Worm (Caenorhabditis elegans) whole organism, L4 larva: ENCODE data around the gene C16C8.12.

Source experiments
- D1046.2 ChIP-seq: fragments of 200-800 bp; sonication (Bioruptor generic); IDR thresholded peaks from 2 replicates; pipeline ENCODE4 v1.3.6; 2022; ENCODE audit warnings: missing genetic modification characterization, missing compliant biosample characterization
- F49E8.2 ChIP-seq: sonication (generic microtip); optimal IDR thresholded peaks from 2 replicates; lab custom pipeline; 2016; ENCODE audit warnings: missing compliant biosample characterization, mild to moderate bottlenecking, missing genetic modification characterization, borderline replicate concordance
- R02D3.7 ChIP-seq: fragments of 150-350 bp; sonication (generic microtip); optimal IDR thresholded peaks from 3 replicates; lab custom pipeline; 2014; ENCODE audit warnings: missing biosample characterization, missing genetic modification characterization
- Y105C5A.15 ChIP-seq: fragments of 200-800 bp; sonication (Bioruptor generic); IDR thresholded peaks from 2 replicates; pipeline ENCODE4 v1.3.6; 2022; ENCODE audit warnings: missing genetic modification characterization, missing compliant biosample characterization
- Y5F2A.4 ChIP-seq: fragments of 200-800 bp; sonication (Bioruptor generic); optimal IDR thresholded peaks from 2 replicates; lab custom pipeline; 2018; ENCODE audit warnings: mild to moderate bottlenecking, missing genetic modification characterization, missing compliant biosample characterization
- ZK546.5 ChIP-seq, 2 experiments: sonication (generic microtip); optimal IDR thresholded peaks; 2 replicates each; lab custom pipeline; 2017; ENCODE audit warnings: missing biosample characterization in 2 of 2, missing genetic modification characterization in 2 of 2
- arid-1 ChIP-seq: fragments of 200-800 bp; sonication (Bioruptor generic); conservative IDR thresholded peaks from 2 replicates; pipeline ENCODE4 v1.3.6; 2022; ENCODE audit warnings: missing genetic modification reagents, missing genetic modification characterization, missing compliant biosample characterization
- attf-4 ChIP-seq: sonication (generic microtip); optimal IDR thresholded peaks from 3 replicates; lab custom pipeline; 2017; ENCODE audit warnings: missing biosample characterization, missing genetic modification characterization
- ces-1 ChIP-seq: fragments of 150-350 bp; sonication (generic microtip); optimal IDR thresholded peaks from 4 replicates; lab custom pipeline; 2014; ENCODE audit warnings: missing biosample characterization, missing genetic modification reagents, missing genetic modification characterization
- ctbp-1 ChIP-seq: fragments of 200-800 bp; sonication (Bioruptor generic); IDR thresholded peaks from 2 replicates; pipeline ENCODE4 v1.3.6; 2022; ENCODE audit warnings: missing genetic modification reagents, missing genetic modification characterization, missing compliant biosample characterization
- daf-12 ChIP-seq: fragments of 150-350 bp; optimal IDR thresholded peaks from 2 replicates; lab custom pipeline; 2014; ENCODE audit warnings: missing biosample characterization, missing genetic modification reagents, missing genetic modification characterization
- dpl-1 ChIP-seq: fragments of 150-350 bp; optimal IDR thresholded peaks from 2 replicates; lab custom pipeline; 2014; ENCODE audit warnings: missing biosample characterization, missing genetic modification reagents, missing genetic modification characterization
- dve-1 ChIP-seq: sonication (generic microtip); optimal IDR thresholded peaks from 2 replicates; lab custom pipeline; 2017; ENCODE audit warnings: antibody characterized with exemption, mild to moderate bottlenecking, missing genetic modification characterization, missing compliant biosample characterization; ENCODE audit not compliant: insufficient read depth
- egl-43 ChIP-seq: fragments of 200-800 bp; sonication (Bioruptor generic); IDR thresholded peaks from 2 replicates; pipeline ENCODE4 v1.3.6; 2022; ENCODE audit warnings: missing genetic modification reagents, missing genetic modification characterization, missing compliant biosample characterization
- fos-1 ChIP-seq: fragments of 150-350 bp; optimal IDR thresholded peaks from 2 replicates; lab custom pipeline; 2014; ENCODE audit warnings: missing biosample characterization, missing genetic modification characterization
- gei-8 ChIP-seq: fragments of 200-800 bp; sonication (Bioruptor generic); optimal IDR thresholded peaks from 2 replicates; lab custom pipeline; 2018; ENCODE audit warnings: mild to moderate bottlenecking, missing genetic modification characterization, missing compliant biosample characterization
- hif-1 ChIP-seq, 2 experiments: sonication (generic microtip); optimal IDR thresholded peaks; 2 replicates each; lab custom pipeline; 2016 to 2017; ENCODE audit warnings: missing compliant biosample characterization in 2 of 2, missing genetic modification characterization in 2 of 2, missing genetic modification reagents in 2 of 2, missing genotype in 2 of 2, mild to moderate bottlenecking in 1 of 2
- lin-1 ChIP-seq: fragments of 200-800 bp; sonication (Bioruptor generic); IDR thresholded peaks from 2 replicates; pipeline ENCODE4 v1.3.6; 2022; ENCODE audit warnings: missing genetic modification reagents, missing genetic modification characterization, missing compliant biosample characterization
- lin-13 ChIP-seq: fragments of 150-350 bp; optimal IDR thresholded peaks from 2 replicates; lab custom pipeline; 2014; ENCODE audit warnings: missing biosample characterization, missing genetic modification reagents, missing genetic modification characterization
- lin-38 ChIP-seq: fragments of 200-800 bp; sonication (Bioruptor generic); IDR thresholded peaks from 2 replicates; pipeline ENCODE4 v1.3.6; 2022; ENCODE audit warnings: missing genetic modification reagents, missing genetic modification characterization, missing compliant biosample characterization
- mdl-1 ChIP-seq, 2 experiments: fragments of 150-350 bp in 1 of 2; sonication (generic microtip) in 1 of 2; optimal IDR thresholded peaks; 2 replicates each; lab custom pipeline; 2014 to 2017; ENCODE audit warnings: missing biosample characterization in 2 of 2, missing genetic modification characterization in 2 of 2
- mxl-2 ChIP-seq: fragments of 200-800 bp; sonication (Bioruptor generic); conservative IDR thresholded peaks from 2 replicates; pipeline ENCODE4 v1.3.6; 2022; ENCODE audit warnings: missing genetic modification reagents, missing genetic modification characterization, missing compliant biosample characterization
- nhr-10 ChIP-seq: fragments of 150-350 bp; optimal IDR thresholded peaks from 2 replicates; lab custom pipeline; 2014; ENCODE audit warnings: missing biosample characterization, missing genetic modification characterization
- nhr-11 ChIP-seq: fragments of 150-350 bp; optimal IDR thresholded peaks from 2 replicates; lab custom pipeline; 2014; ENCODE audit warnings: missing biosample characterization, missing genetic modification characterization
- nhr-42 ChIP-seq: fragments of 200-800 bp; sonication (Bioruptor generic); IDR thresholded peaks from 2 replicates; pipeline ENCODE4 v1.3.6; 2022; ENCODE audit warnings: missing genetic modification characterization, missing compliant biosample characterization
- pha-4 ChIP-seq, 2 experiments: fragments of 150-350 bp in 1 of 2; fragments of 200-800 bp in 1 of 2; sonication (Bioruptor generic) in 1 of 2; IDR thresholded peaks in 1 of 2; optimal IDR thresholded peaks in 1 of 2; 2 replicates each; pipeline versions ENCODE4 v1.3.6 to Lab custom; 2014 to 2022; ENCODE audit warnings: missing genetic modification characterization in 2 of 2, missing genetic modification reagents in 2 of 2, missing biosample characterization in 1 of 2, missing compliant biosample characterization in 1 of 2
- zag-1 ChIP-seq: fragments of 150-350 bp; optimal IDR thresholded peaks from 2 replicates; lab custom pipeline; 2014; ENCODE audit warnings: missing biosample characterization, missing genetic modification characterization
- zfp-3 ChIP-seq: fragments of 200-800 bp; sonication (Bioruptor generic); conservative IDR thresholded peaks from 2 replicates; pipeline ENCODE4 v1.3.6; 2022; ENCODE audit warnings: missing genetic modification reagents, missing genetic modification characterization, missing compliant biosample characterization
- zip-11 ChIP-seq: fragments of 200-800 bp; sonication (Bioruptor generic); IDR thresholded peaks from 2 replicates; pipeline ENCODE4 v1.3.6; 2022; ENCODE audit warnings: missing genetic modification characterization, missing compliant biosample characterization
- zip-2 ChIP-seq: fragments of 150-350 bp; optimal IDR thresholded peaks from 2 replicates; lab custom pipeline; 2014; ENCODE audit warnings: missing biosample characterization, missing genetic modification characterization
- ztf-11 ChIP-seq: fragments of 150-350 bp; optimal IDR thresholded peaks from 2 replicates; lab custom pipeline; 2014; ENCODE audit warnings: missing biosample characterization, missing genetic modification characterization

Gene C16C8.12

ce11 chrII:3502520-3503323 lies 50.2 kb downstream of the C16C8.12 start, which contains the start of the genes col-71 and Y49F6B.2 (continued):
- TF ChIP-seq mdl-1 (tag; optimal IDR thresholded peaks at IDR 0.05; lab: Kevin White, UChicago), result no peak
- no peak for TF ChIP-seq ztf-11 (tag; lab: Kevin White, UChicago)
- peak; percentile 42; the same call in 1 of the 2 replicates for TF ChIP-seq zfp-3
- TF ChIP-seq lin-13, result peak; percentile 70
- no peak for TF ChIP-seq daf-12 (tag; lab: Kevin White, UChicago)
- no peak for TF ChIP-seq Y5F2A.4 (GFP tag; lab: Kevin White, UChicago)
- TF ChIP-seq zip-2, result no peak
- TF ChIP-seq zip-11 (GFP tag; lab: Robert Waterston, UW), result no peak
- TF ChIP-seq D1046.2, result 0 out of 2 replicates have a peak, but pooled peaks have one; percentile 52
- TF ChIP-seq pha-4 (GFP tag; IDR thresholded peaks at IDR 0.05; lab: Robert Waterston, UW), result 0 out of 2 replicates have a peak, but pooled peaks have one; percentile 18
- no peak for TF ChIP-seq pha-4 (tag; optimal IDR thresholded peaks at IDR 0.05; lab: Kevin White, UChicago)
- TF ChIP-seq nhr-42 (GFP tag; lab: Robert Waterston, UW), result no peak
- no peak for TF ChIP-seq R02D3.7 (tag; lab: Kevin White, UChicago)
- no peak for TF ChIP-seq mxl-2 (GFP tag; lab: Robert Waterston, UW)
- peak in 1 of 2 experiments; percentile 86 for TF ChIP-seq hif-1 (tag; optimal IDR thresholded peaks at IDR 0.05; lab: Kevin White, UChicago)
- TF ChIP-seq lin-38, result peak; percentile 98
- TF ChIP-seq ces-1 (GFP tag; lab: Kevin White, UChicago), result peak; percentile 95
- no peak for TF ChIP-seq gei-8 (GFP tag; lab: Kevin White, UChicago)
- TF ChIP-seq zag-1, result no peak
- no peak for TF ChIP-seq egl-43 (GFP tag; lab: Robert Waterston, UW)
- 0 out of 2 replicates have a peak, but pooled peaks have one; percentile 49 for TF ChIP-seq ctbp-1
- no peak for TF ChIP-seq ZK546.5 (tag; optimal IDR thresholded peaks at IDR 0.05; lab: Kevin White, UChicago)
- no peak for TF ChIP-seq F49E8.2 (tag; lab: Kevin White, UChicago)
- no peak for TF ChIP-seq attf-4 (tag; lab: Kevin White, UChicago)
- no peak for TF ChIP-seq lin-1 (GFP tag; lab: Robert Waterston, UW)
- TF ChIP-seq nhr-10 (tag; lab: Kevin White, UChicago), result no peak
- no peak for TF ChIP-seq Y105C5A.15 (GFP tag; lab: Robert Waterston, UW)
- TF ChIP-seq fos-1, result no peak
- TF ChIP-seq dve-1, result peak; percentile 66
- 0 out of 2 replicates have a peak, but pooled peaks have one; percentile 7 for TF ChIP-seq arid-1 (GFP tag; lab: Robert Waterston, UW)
- peak; percentile 70 for TF ChIP-seq dpl-1
- TF ChIP-seq nhr-11, result no peak
- TF ChIP-seq, all 104 proteins: peak for 35
